Worm (Caenorhabditis elegans) whole organism, young adult: ENCODE results near the gene Y62H9A.12.

Experiments used
- B0035.1 ChIP-seq: sonication (generic microtip); optimal IDR thresholded peaks from 2 replicates; lab custom pipeline; 2016; ENCODE audit warnings: missing genetic modification characterization, mild to moderate bottlenecking, missing compliant biosample characterization, missing genotype, missing genetic modification reagents
- B0336.3 ChIP-seq: fragments of 200-800 bp; sonication (Bioruptor generic); IDR thresholded peaks from 2 replicates; pipeline ENCODE4 v1.3.6; 2022; ENCODE audit warnings: missing genetic modification characterization, missing compliant biosample characterization
- C17E4.6 ChIP-seq: fragments of 200-800 bp; sonication (Bioruptor generic); IDR thresholded peaks from 2 replicates; pipeline ENCODE4 v1.3.6; 2022; ENCODE audit warnings: missing genetic modification reagents, missing genetic modification characterization, missing compliant biosample characterization
- F22D6.2 ChIP-seq: sonication (generic microtip); optimal IDR thresholded peaks from 2 replicates; lab custom pipeline; 2016; ENCODE audit warnings: mild to moderate bottlenecking, missing genetic modification characterization, missing compliant biosample characterization
- F33H1.4 ChIP-seq: fragments of 200-800 bp; sonication (Bioruptor generic); IDR thresholded peaks from 2 replicates; pipeline ENCODE4 v1.3.6; 2022; ENCODE audit warnings: missing genetic modification reagents, missing genetic modification characterization, missing compliant biosample characterization
- F49E8.2 ChIP-seq: sonication (generic microtip); optimal IDR thresholded peaks from 3 replicates; lab custom pipeline; 2017; ENCODE audit warnings: missing genetic modification characterization, mild to moderate bottlenecking, missing compliant biosample characterization, antibody characterized with exemption, moderate library complexity; ENCODE audit not compliant: insufficient read depth
- F52B5.7 ChIP-seq: sonication (generic microtip); optimal IDR thresholded peaks from 2 replicates; lab custom pipeline; 2016; ENCODE audit warnings: mild to moderate bottlenecking, missing genetic modification characterization, missing compliant biosample characterization
- F55B11.4 ChIP-seq: sonication (generic microtip); optimal IDR thresholded peaks from 2 replicates; lab custom pipeline; 2016; ENCODE audit warnings: missing compliant biosample characterization, missing genetic modification characterization, borderline replicate concordance; ENCODE audit not compliant: insufficient read depth
- K12H6.12 ChIP-seq: fragments of 200-800 bp; sonication (Bioruptor generic); optimal IDR thresholded peaks from 2 replicates; lab custom pipeline; 2018; ENCODE audit warnings: mild to moderate bottlenecking, missing genetic modification characterization, missing compliant biosample characterization
- Y53F4B.3 ChIP-seq: fragments of 200-800 bp; sonication (Bioruptor generic); IDR thresholded peaks from 2 replicates; pipeline ENCODE4 v1.3.6; 2022; ENCODE audit warnings: missing genetic modification reagents, missing genetic modification characterization, missing compliant biosample characterization
- Y67H2A.10 ChIP-seq: fragments of 200-800 bp; sonication (Bioruptor generic); conservative IDR thresholded peaks from 2 replicates; pipeline ENCODE4 v1.3.6; 2022; ENCODE audit warnings: missing genetic modification reagents, missing genetic modification characterization, missing compliant biosample characterization
- Y95B8A.8 ChIP-seq: fragments of 200-800 bp; sonication (Bioruptor generic); IDR thresholded peaks from 2 replicates; pipeline ENCODE4 v1.3.6; 2022; ENCODE audit warnings: missing genetic modification reagents, missing genetic modification characterization, missing compliant biosample characterization
- ZK185.1 ChIP-seq: sonication (generic microtip); optimal IDR thresholded peaks from 2 replicates; lab custom pipeline; 2016; ENCODE audit warnings: mild to moderate bottlenecking, missing genetic modification characterization, missing compliant biosample characterization; ENCODE audit not compliant: poor library complexity, severe bottlenecking
- akir-1 ChIP-seq: fragments of 200-800 bp; sonication (Bioruptor generic); optimal IDR thresholded peaks from 2 replicates; lab custom pipeline; 2018; ENCODE audit warnings: mild to moderate bottlenecking, missing genetic modification characterization, moderate library complexity, missing compliant biosample characterization
- ccch-3 ChIP-seq: fragments of 200-800 bp; sonication (Bioruptor generic); optimal IDR thresholded peaks from 2 replicates; lab custom pipeline; 2018; ENCODE audit warnings: mild to moderate bottlenecking, missing genetic modification characterization, missing compliant biosample characterization
- ceh-100 ChIP-seq: fragments of 200-800 bp; sonication (Bioruptor generic); IDR thresholded peaks from 2 replicates; pipeline ENCODE4 v1.3.6; 2022; ENCODE audit warnings: missing genetic modification reagents, missing genetic modification characterization, missing compliant biosample characterization
- ceh-40 ChIP-seq: fragments of 200-800 bp; sonication (Bioruptor generic); IDR thresholded peaks from 2 replicates; pipeline ENCODE4 v1.3.6; 2022; ENCODE audit warnings: missing genetic modification characterization, missing compliant biosample characterization
- ceh-91 ChIP-seq: fragments of 200-800 bp; sonication (Bioruptor generic); IDR thresholded peaks from 2 replicates; pipeline ENCODE4 v1.3.6; 2022; ENCODE audit warnings: missing genetic modification reagents, missing genetic modification characterization, missing compliant biosample characterization
- chd-7 ChIP-seq: sonication (generic microtip); optimal IDR thresholded peaks from 2 replicates; lab custom pipeline; 2016; ENCODE audit warnings: mild to moderate bottlenecking, missing genetic modification characterization, moderate library complexity, missing compliant biosample characterization
- dox-1 ChIP-seq: fragments of 200-800 bp; sonication (Bioruptor generic); IDR thresholded peaks from 2 replicates; pipeline ENCODE4 v1.3.6; 2022; ENCODE audit warnings: missing genetic modification reagents, missing genetic modification characterization, missing compliant biosample characterization
- egl-44 ChIP-seq: fragments of 200-800 bp; sonication (Bioruptor generic); IDR thresholded peaks from 2 replicates; pipeline ENCODE4 v1.3.6; 2022; ENCODE audit warnings: missing genetic modification reagents, missing genetic modification characterization, missing compliant biosample characterization
- egrh-3 ChIP-seq: fragments of 200-800 bp; sonication (Bioruptor generic); IDR thresholded peaks from 2 replicates; pipeline ENCODE4 v1.3.6; 2022; ENCODE audit warnings: missing genetic modification reagents, missing genetic modification characterization, missing compliant biosample characterization
- ets-4 ChIP-seq: fragments of 200-800 bp; sonication (Bioruptor generic); optimal IDR thresholded peaks from 2 replicates; lab custom pipeline; 2018; ENCODE audit warnings: mild to moderate bottlenecking, missing genetic modification characterization, missing compliant biosample characterization
- gei-17 ChIP-seq: fragments of 200-800 bp; sonication (Bioruptor generic); optimal IDR thresholded peaks from 2 replicates; lab custom pipeline; 2018; ENCODE audit warnings: mild to moderate bottlenecking, missing genetic modification characterization, missing compliant biosample characterization
- hlh-26 ChIP-seq: fragments of 200-800 bp; sonication (Bioruptor generic); conservative IDR thresholded peaks from 2 replicates; pipeline ENCODE4 v1.3.6; 2022; ENCODE audit warnings: missing genetic modification reagents, missing genetic modification characterization, missing compliant biosample characterization
- hmg-1.2 ChIP-seq: fragments of 200-800 bp; sonication (Bioruptor generic); IDR thresholded peaks from 2 replicates; pipeline ENCODE4 v1.3.6; 2022; ENCODE audit warnings: missing genetic modification reagents, missing genetic modification characterization, missing compliant biosample characterization
- hmg-20 ChIP-seq: fragments of 200-800 bp; sonication (Bioruptor generic); IDR thresholded peaks from 2 replicates; pipeline ENCODE4 v1.3.6; 2022; ENCODE audit warnings: missing genetic modification reagents, missing genetic modification characterization, missing compliant biosample characterization
- hrde-1 ChIP-seq: sonication (generic microtip); optimal IDR thresholded peaks from 2 replicates; lab custom pipeline; 2016; ENCODE audit warnings: missing genetic modification characterization, mild to moderate bottlenecking, missing compliant biosample characterization, moderate library complexity, missing genotype, missing genetic modification reagents, borderline replicate concordance
- hsf-1 ChIP-seq: fragments of 200-800 bp; sonication (Bioruptor generic); IDR thresholded peaks from 2 replicates; pipeline ENCODE4 v1.3.6; 2022; ENCODE audit warnings: missing genetic modification reagents, missing genetic modification characterization, missing compliant biosample characterization
- lin-26 ChIP-seq: fragments of 200-800 bp; sonication (Bioruptor generic); IDR thresholded peaks from 2 replicates; pipeline ENCODE4 v1.3.6; 2022; ENCODE audit warnings: missing genetic modification reagents, missing genetic modification characterization, missing compliant biosample characterization
- lin-35 ChIP-seq, 3 experiments: fragments of 150-350 bp in 2 of 3; sonication (generic microtip) in 1 of 3; optimal IDR thresholded peaks; 2 replicates each; lab custom pipeline; 2014 to 2018; ENCODE audit warnings: missing biosample characterization in 3 of 3, missing genetic modification characterization in 3 of 3, missing genetic modification reagents in 3 of 3
- lin-54 ChIP-seq: fragments of 200-800 bp; sonication (Bioruptor generic); optimal IDR thresholded peaks from 2 replicates; lab custom pipeline; 2018; ENCODE audit warnings: mild to moderate bottlenecking, missing genetic modification characterization, missing compliant biosample characterization
- lsy-27 ChIP-seq: sonication (generic microtip); optimal IDR thresholded peaks from 2 replicates; lab custom pipeline; 2017; ENCODE audit warnings: missing genetic modification characterization, mild to moderate bottlenecking, missing compliant biosample characterization, antibody characterized with exemption, missing genotype, borderline replicate concordance; ENCODE audit not compliant: insufficient read depth
- madf-10 ChIP-seq: sonication (generic microtip); optimal IDR thresholded peaks from 2 replicates; lab custom pipeline; 2016; ENCODE audit warnings: mild to moderate bottlenecking, missing genetic modification characterization, missing compliant biosample characterization
- mes-4 ChIP-seq: sonication (generic microtip); optimal IDR thresholded peaks from 2 replicates; lab custom pipeline; 2016; ENCODE audit warnings: missing genotype, missing genetic modification characterization, missing compliant biosample characterization
- nfyb-1 ChIP-seq: fragments of 200-800 bp; sonication (Bioruptor generic); IDR thresholded peaks from 2 replicates; pipeline ENCODE4 v1.3.6; 2022; ENCODE audit warnings: missing genetic modification reagents, missing genetic modification characterization, missing compliant biosample characterization
- nhr-120 ChIP-seq: fragments of 200-800 bp; sonication (Bioruptor generic); IDR thresholded peaks from 2 replicates; pipeline ENCODE4 v1.3.6; 2022; ENCODE audit warnings: missing genetic modification characterization, missing compliant biosample characterization
- nhr-27 ChIP-seq: fragments of 200-800 bp; sonication (Bioruptor generic); optimal IDR thresholded peaks from 2 replicates; lab custom pipeline; 2018; ENCODE audit warnings: mild to moderate bottlenecking, missing genetic modification characterization, moderate library complexity, missing compliant biosample characterization
- nhr-80 ChIP-seq: sonication (generic microtip); optimal IDR thresholded peaks from 2 replicates; lab custom pipeline; 2016; ENCODE audit warnings: missing genetic modification characterization, missing compliant biosample characterization
- nhr-90 ChIP-seq: sonication (generic microtip); optimal IDR thresholded peaks from 2 replicates; lab custom pipeline; 2016; ENCODE audit warnings: missing genotype, mild to moderate bottlenecking, missing genetic modification characterization, missing compliant biosample characterization
- repo-1 ChIP-seq: sonication (generic microtip); optimal IDR thresholded peaks from 2 replicates; lab custom pipeline; 2017; ENCODE audit warnings: mild to moderate bottlenecking, missing genetic modification characterization, missing compliant biosample characterization
- rpc-1 ChIP-seq, 2 experiments: fragments of 150-350 bp in 1 of 2; sonication (generic microtip) in 1 of 2; optimal IDR thresholded peaks; 2 replicates each; lab custom pipeline; 2014 to 2018; ENCODE audit warnings: missing biosample characterization in 1 of 2, missing genetic modification characterization in 1 of 2, missing genetic modification reagents in 1 of 2, missing genotype in 1 of 2
- sptf-2 ChIP-seq: fragments of 200-800 bp; sonication (Bioruptor generic); optimal IDR thresholded peaks from 2 replicates; lab custom pipeline; 2018; ENCODE audit warnings: mild to moderate bottlenecking, missing genetic modification characterization, missing compliant biosample characterization
- tlf-1 ChIP-seq: fragments of 200-800 bp; sonication (Bioruptor generic); optimal IDR thresholded peaks from 2 replicates; lab custom pipeline; 2018; ENCODE audit warnings: mild to moderate bottlenecking, missing genetic modification characterization, missing compliant biosample characterization
- ztf-22 ChIP-seq: fragments of 200-800 bp; sonication (Bioruptor generic); optimal IDR thresholded peaks from 2 replicates; lab custom pipeline; 2018; ENCODE audit warnings: mild to moderate bottlenecking, missing genetic modification characterization, moderate library complexity, missing compliant biosample characterization
- ztf-28 ChIP-seq: fragments of 200-800 bp; sonication (Bioruptor generic); IDR thresholded peaks from 2 replicates; pipeline ENCODE4 v1.3.6; 2022; ENCODE audit warnings: missing genetic modification reagents, missing genetic modification characterization, missing compliant biosample characterization
- ztf-6 ChIP-seq: fragments of 200-800 bp; sonication (Bioruptor generic); IDR thresholded peaks from 2 replicates; pipeline ENCODE4 v1.3.6; 2022; ENCODE audit warnings: missing genetic modification reagents, missing genetic modification characterization, missing compliant biosample characterization

Y62H9A.12 gene

ce11 chrX:11934933-11935332 lies 21.0 kb downstream of the Y62H9A.12 start (continued):
- TF ChIP-seq sptf-2 (no peak), ztf-22 (GFP tag; lab: Kevin White, UChicago) (no peak), nhr-120 (GFP tag; lab: Robert Waterston, UW) (no peak), lin-54 (GFP tag; lab: Kevin White, UChicago) (peak; percentile 50), lin-26 (GFP tag; lab: Robert Waterston, UW) (no peak), ztf-28 (GFP tag; lab: Robert Waterston, UW) (peak; percentile 86), dox-1 (GFP tag; lab: Robert Waterston, UW) (peak; percentile 81; the same call in 1 of the 2 replicates), nhr-27 (tag; lab: Kevin White, UChicago) (no peak), nfyb-1 (peak; percentile 86), Y53F4B.3 (GFP tag; lab: Robert Waterston, UW) (no peak), egl-44 (GFP tag; lab: Robert Waterston, UW) (peak; percentile 82), F52B5.7 (peak; percentile 66), ZK185.1 (peak; percentile 93), ccch-3 (GFP tag; lab: Kevin White, UChicago) (no peak), C17E4.6 (no peak), hmg-1.2 (peak; percentile 82), lsy-27 (tag; lab: Kevin White, UChicago) (no peak), nhr-90 (tag; lab: Kevin White, UChicago) (peak; percentile 61), rpc-1 (optimal IDR thresholded peaks at IDR 0.05; lab: Kevin White, UChicago) (peak; percentile 82), rpc-1 (tag; optimal IDR thresholded peaks at IDR 0.05; lab: Kevin White, UChicago) (peak; percentile 86), madf-10 (tag; lab: Kevin White, UChicago) (peak; percentile 77), ztf-6 (GFP tag; lab: Robert Waterston, UW) (no peak), F55B11.4 (tag; lab: Kevin White, UChicago) (no peak), hmg-20 (peak; percentile 72; the same call in 1 of the 2 replicates), hrde-1 (tag; lab: Kevin White, UChicago) (peak; percentile 18), hlh-26 (GFP tag; lab: Robert Waterston, UW) (no peak), B0336.3 (GFP tag; lab: Robert Waterston, UW) (peak; percentile 66; the same call in 1 of the 2 replicates), nhr-80 (peak; percentile 3), Y67H2A.10 (GFP tag; lab: Robert Waterston, UW) (no peak), B0035.1 (tag; lab: Kevin White, UChicago) (no peak), mes-4 (tag; lab: Kevin White, UChicago) (peak; percentile 59), akir-1 (no peak), tlf-1 (no peak), egrh-3 (GFP tag; lab: Robert Waterston, UW) (peak; percentile 59; the same call in 1 of the 2 replicates), Y95B8A.8 (no peak), ceh-91 (GFP tag; lab: Robert Waterston, UW) (no peak), F22D6.2 (tag; lab: Kevin White, UChicago) (peak; percentile 31)

ce11 chrX:11937343-11937935 lies 23.5 kb downstream of the Y62H9A.12 start:
- TF ChIP-seq ceh-40 (GFP tag; lab: Robert Waterston, UW) (0 out of 2 replicates have a peak, but pooled peaks have one; percentile 67), ztf-28 (GFP tag; lab: Robert Waterston, UW) (no peak), F49E8.2 (tag; lab: Kevin White, UChicago) (no peak), mes-4 (tag; lab: Kevin White, UChicago) (no peak), F33H1.4 (GFP tag; lab: Robert Waterston, UW) (no peak; the same call in none of the 2 replicates), gei-17 (GFP tag; lab: Kevin White, UChicago) (peak; percentile 98), repo-1 (tag; lab: Kevin White, UChicago) (peak; percentile 98), ceh-100 (GFP tag; lab: Robert Waterston, UW) (peak; percentile 70; the same call in 1 of the 2 replicates), ets-4 (GFP tag; lab: Kevin White, UChicago) (peak; percentile 93), chd-7 (peak; percentile 97), lin-26 (GFP tag; lab: Robert Waterston, UW) (peak; percentile 79; the same call in 1 of the 2 replicates), hsf-1 (GFP tag; lab: Robert Waterston, UW) (no peak; the same call in 1 of the 2 replicates), lin-35 (GFP tag; optimal IDR thresholded peaks at IDR 0.05; lab: Kevin White, UChicago) (peak in 2 of 3 experiments; percentile 89 to 98), egl-44 (GFP tag; lab: Robert Waterston, UW) (peak; percentile 89), K12H6.12 (tag; lab: Kevin White, UChicago) (peak; percentile 94)
